Worm (Caenorhabditis elegans): Measurements from ENCODE around the gene irld-28.

ce11 chrV:2292240-2292639 lies 43.8 kb downstream of the irld-28 start, which contains the start of gene nhr-115:
- TF ChIP-seq cog-1 (tag; optimal IDR thresholded peaks at IDR 0.05) (no peak), T22C8.4 (GFP tag; IDR thresholded peaks at IDR 0.05) (no peak), ztf-23 (GFP tag; IDR thresholded peaks at IDR 0.05) (no peak)

All from whole organism, midembryonic.